Fruit fly (Drosophila melanogaster): ENCODE measurements around the gene Sec13.

Gene Sec13

dm6 chr3R:23316867-23317266 is 39.2 kb upstream of the Sec13 start:
- TF ChIP-seq N (GFP tag; optimal IDR thresholded peaks at IDR 0.05) (no peak), h (GFP tag; optimal IDR thresholded peaks at IDR 0.05) (peak; percentile 77), Rel (GFP tag; optimal IDR thresholded peaks at IDR 0.05) (no peak), Rel (tag; optimal IDR thresholded peaks at IDR 0.05) (peak; percentile 29), CrebA (GFP tag; optimal IDR thresholded peaks at IDR 0.05; ENCODE audit: borderline replicate concordance) (no peak)

DNA sequence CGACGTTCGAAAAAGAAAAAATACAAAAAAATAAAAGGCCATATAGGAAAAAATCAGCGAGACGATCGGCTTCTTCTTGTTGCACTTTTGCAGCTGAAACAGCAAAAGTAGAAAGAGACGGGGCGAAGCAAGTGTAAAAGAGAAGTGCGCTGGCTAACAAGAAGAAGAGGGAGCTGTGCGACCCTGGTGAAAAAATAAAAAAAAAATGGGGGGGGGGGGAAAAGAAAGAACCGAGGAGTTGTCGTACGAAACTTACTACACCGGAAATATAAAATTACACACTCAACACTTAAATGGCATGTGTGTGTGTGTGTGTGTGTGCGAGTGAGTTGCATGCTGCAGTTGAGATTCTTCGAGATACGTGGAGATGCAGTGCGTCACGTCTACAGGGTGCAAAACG is 37.1 kb upstream of the Sec13 start:
- TF ChIP-seq Dif (GFP tag; optimal IDR thresholded peaks at IDR 0.05; ENCODE audit: partially characterized antibody) (no peak), psq (GFP tag; optimal IDR thresholded peaks at IDR 0.05) (peak; percentile 8), h (GFP tag; optimal IDR thresholded peaks at IDR 0.05) (no peak), Dfd (GFP tag; optimal IDR thresholded peaks at IDR 0.05) (peak; percentile 85)

DNA sequence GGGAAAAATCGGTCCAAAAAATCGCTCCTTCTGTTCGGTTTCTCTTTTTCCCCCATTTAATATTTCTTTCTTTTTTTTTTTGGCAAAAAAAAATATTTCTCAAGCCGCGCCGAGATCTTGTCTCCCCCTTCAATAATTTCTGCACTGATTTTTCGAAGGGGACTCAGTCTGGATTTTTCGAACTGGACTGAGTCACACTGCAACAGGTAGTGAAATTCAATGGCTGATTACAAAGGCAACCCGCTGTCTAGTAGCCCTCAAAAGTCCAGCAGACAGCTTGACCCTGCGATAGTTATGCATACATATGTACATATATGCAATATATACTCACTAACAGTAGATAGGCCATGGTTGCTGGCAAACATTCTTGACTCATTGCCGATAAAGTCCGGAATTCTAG is 35.8 kb upstream of the Sec13 start:
- TF ChIP-seq CG9705 (GFP tag; optimal IDR thresholded peaks at IDR 0.05) (no peak), pan (optimal IDR thresholded peaks at IDR 0.05) (no peak), lola (GFP tag; optimal IDR thresholded peaks at IDR 0.05) (no peak), tai (GFP tag; optimal IDR thresholded peaks at IDR 0.05) (no peak), Dfd (GFP tag; optimal IDR thresholded peaks at IDR 0.05) (no peak)

- TF ChIP-seq Rel (GFP tag; optimal IDR thresholded peaks at IDR 0.05) (no peak), Rel (tag; optimal IDR thresholded peaks at IDR 0.05) (peak; percentile 48), Jra (GFP tag; optimal IDR thresholded peaks at IDR 0.05) (no peak), Hr78 (GFP tag; optimal IDR thresholded peaks at IDR 0.05) (no peak), Vsx2 (GFP tag; optimal IDR thresholded peaks at IDR 0.05; ENCODE audit: partially characterized antibody) (peak; percentile 12), CG9705 (GFP tag; optimal IDR thresholded peaks at IDR 0.05) (no peak), rgr (GFP tag; optimal IDR thresholded peaks at IDR 0.05) (no peak), OdsH (GFP tag; optimal IDR thresholded peaks at IDR 0.05) (no peak), tai (GFP tag; optimal IDR thresholded peaks at IDR 0.05) (no peak), HLH106 (tag; optimal IDR thresholded peaks at IDR 0.05) (no peak)
These were observed 32.3 kb upstream of the Sec13 start for dm6 chr3R:23323639-23324350.

DNA sequence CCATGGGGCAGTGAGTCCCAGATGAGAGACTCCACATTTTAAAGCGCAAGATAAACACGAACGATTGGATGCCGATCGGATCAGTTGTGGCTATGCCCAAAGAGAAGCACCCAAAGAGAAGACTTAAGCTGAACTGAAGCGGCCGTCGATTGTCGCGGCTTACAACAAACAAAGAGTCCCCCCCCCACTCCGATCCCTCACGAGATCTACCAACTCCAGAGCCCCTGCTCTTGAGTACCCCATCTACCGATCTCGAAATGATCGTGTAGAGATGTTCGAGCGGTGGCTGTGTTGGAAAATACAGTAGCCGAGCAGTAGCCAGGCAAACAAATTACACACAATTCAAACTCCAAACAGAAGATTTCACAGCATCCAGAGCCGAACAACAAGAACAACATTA is 30.4 kb upstream of the Sec13 start:
- no peak for TF ChIP-seq dmrt93B (GFP tag; optimal IDR thresholded peaks at IDR 0.05)
- TF ChIP-seq dsf (GFP tag; optimal IDR thresholded peaks at IDR 0.05; ENCODE audit: borderline replicate concordance) = no peak
- no peak for TF ChIP-seq Sp1 (GFP tag; optimal IDR thresholded peaks at IDR 0.05)
- no peak for TF ChIP-seq Vsx2 (GFP tag; optimal IDR thresholded peaks at IDR 0.05; ENCODE audit: partially characterized antibody)
- TF ChIP-seq brk (GFP tag; optimal IDR thresholded peaks at IDR 0.05) = no peak
- no peak for TF ChIP-seq dl (GFP tag; optimal IDR thresholded peaks at IDR 0.05; ENCODE audit: insufficient read depth in 1 of 2, partially characterized antibody in 2 of 2)
- TF ChIP-seq tai (GFP tag; optimal IDR thresholded peaks at IDR 0.05) = no peak
- TF ChIP-seq Rel (GFP tag; optimal IDR thresholded peaks at IDR 0.05) = no peak
- no peak for TF ChIP-seq Rel (tag; optimal IDR thresholded peaks at IDR 0.05)
- TF ChIP-seq foxo (GFP tag; optimal IDR thresholded peaks at IDR 0.05) = no peak

DNA sequence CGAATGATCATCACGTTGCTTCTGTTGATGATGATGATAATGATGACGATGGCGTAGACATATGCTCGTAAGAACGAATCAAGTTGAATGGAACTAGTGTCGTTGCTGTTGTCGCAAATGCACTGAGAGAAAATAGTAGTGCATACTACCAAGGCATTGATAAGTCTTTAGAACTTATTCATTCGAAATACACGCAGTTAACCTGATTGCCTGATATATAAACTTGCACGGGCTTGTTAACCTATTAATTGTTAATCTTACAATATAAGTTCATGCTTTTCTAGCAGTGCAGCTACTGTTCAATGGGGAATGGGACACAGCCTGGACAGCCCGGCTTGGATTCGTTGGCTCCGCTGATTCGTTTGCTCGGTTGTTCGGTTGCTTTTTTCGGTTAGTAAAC is 29.8 kb upstream of the Sec13 start:
- TF ChIP-seq jim (GFP tag; optimal IDR thresholded peaks at IDR 0.05) (no peak), sv (GFP tag; optimal IDR thresholded peaks at IDR 0.05) (peak; percentile 87), GATAd (GFP tag; optimal IDR thresholded peaks at IDR 0.05) (no peak), psq (GFP tag; optimal IDR thresholded peaks at IDR 0.05) (peak; percentile 33), Abd-B (GFP tag; optimal IDR thresholded peaks at IDR 0.05) (no peak), Jra (GFP tag; optimal IDR thresholded peaks at IDR 0.05) (no peak), h (GFP tag; optimal IDR thresholded peaks at IDR 0.05) (peak; percentile 65), dl (GFP tag; optimal IDR thresholded peaks at IDR 0.05; ENCODE audit: insufficient read depth in 1 of 2, partially characterized antibody in 2 of 2) (no peak), Myc (optimal IDR thresholded peaks at IDR 0.05) (no peak), Vsx2 (GFP tag; optimal IDR thresholded peaks at IDR 0.05; ENCODE audit: partially characterized antibody) (no peak), OdsH (GFP tag; optimal IDR thresholded peaks at IDR 0.05) (peak; percentile 42), CG9705 (GFP tag; optimal IDR thresholded peaks at IDR 0.05) (no peak), br (GFP tag; optimal IDR thresholded peaks at IDR 0.05) (peak; percentile 32), woc (GFP tag; optimal IDR thresholded peaks at IDR 0.05) (peak; percentile 43), sage (GFP tag; optimal IDR thresholded peaks at IDR 0.05) (no peak), HLH106 (tag; optimal IDR thresholded peaks at IDR 0.05) (peak; percentile 23), Hr78 (GFP tag; optimal IDR thresholded peaks at IDR 0.05) (no peak), ey (GFP tag; optimal IDR thresholded peaks at IDR 0.05) (peak; percentile 52), Hr83 (GFP tag; optimal IDR thresholded peaks at IDR 0.05; ENCODE audit: poor library complexity, severe bottlenecking) (no peak), rgr (GFP tag; optimal IDR thresholded peaks at IDR 0.05) (peak; percentile 60), fru (GFP tag; optimal IDR thresholded peaks at IDR 0.05) (peak; percentile 70), tai (GFP tag; optimal IDR thresholded peaks at IDR 0.05) (no peak), Mio (GFP tag; optimal IDR thresholded peaks at IDR 0.05) (no peak), CG32264 (GFP tag; optimal IDR thresholded peaks at IDR 0.05) (no peak), Sp1 (GFP tag; optimal IDR thresholded peaks at IDR 0.05) (peak; percentile 19), Hnf4 (GFP tag; optimal IDR thresholded peaks at IDR 0.05) (peak; percentile 36), dmrt93B (GFP tag; optimal IDR thresholded peaks at IDR 0.05) (peak; percentile 21), N (GFP tag; optimal IDR thresholded peaks at IDR 0.05) (no peak)

Measured in whole organism, wandering third instar larva.